Fruit fly (Drosophila melanogaster): Measurements from ENCODE around the gene CG18547.
A peak's percentile ranks its signal among the peaks of the same experiment; 100 is the strongest.

CG18547 gene

dm6 chr3R:11962739-11963214, 17.4 kb downstream of the CG18547 start, which contains the start of the genes CG3281 and aurA (continued):
- TF ChIP-seq pnt (GFP tag; optimal IDR thresholded peaks at IDR 0.05) = peak; percentile 69
- TF ChIP-seq schlank (tag; optimal IDR thresholded peaks at IDR 0.05) = peak; percentile 27
- no peak; the same call in 1 of the 2 replicates for TF ChIP-seq CG14441 (GFP tag; IDR thresholded peaks at IDR 0.05)
- no peak for TF ChIP-seq HLHmδ (GFP tag; optimal IDR thresholded peaks at IDR 0.05)
- TF ChIP-seq CG17829 (tag; optimal IDR thresholded peaks at IDR 0.05) = peak; percentile 76
- peak; percentile 94 to 96 for TF ChIP-seq crp (GFP tag; optimal IDR thresholded peaks at IDR 0.05)
- TF ChIP-seq CG10209 (GFP tag; optimal IDR thresholded peaks at IDR 0.05) = peak; percentile 56
- TF ChIP-seq sens (GFP tag) = peak; percentile 97
- TF ChIP-seq nau (GFP tag; optimal IDR thresholded peaks at IDR 0.05) = no peak
- peak; percentile 92 for TF ChIP-seq stwl (tag; optimal IDR thresholded peaks at IDR 0.05)
- TF ChIP-seq CG13624 (GFP tag; optimal IDR thresholded peaks at IDR 0.05) = peak; percentile 82
- peak; percentile 96 for TF ChIP-seq Ets65A (GFP tag)
- peak; percentile 80 for TF ChIP-seq al (GFP tag; IDR thresholded peaks at IDR 0.05)
- TF ChIP-seq CG17359 (tag; optimal IDR thresholded peaks at IDR 0.05) = peak; percentile 60
- peak; percentile 73 for TF ChIP-seq sd (tag; optimal IDR thresholded peaks at IDR 0.05)
- TF ChIP-seq Fer1 (GFP tag; optimal IDR thresholded peaks at IDR 0.05) = peak; percentile 62
- peak; percentile 47 for TF ChIP-seq Bdp1 (GFP tag; optimal IDR thresholded peaks at IDR 0.05)
- 0 out of 3 replicates have a peak, but pooled peaks have one; percentile 64 for TF ChIP-seq CG11456 (GFP tag; IDR thresholded peaks at IDR 0.05)
- TF ChIP-seq BEAF-32 (GFP tag; optimal IDR thresholded peaks at IDR 0.05) = peak; percentile 100
- peak; percentile 87 for TF ChIP-seq jumu (GFP tag; optimal IDR thresholded peaks at IDR 0.05)
- peak; percentile 47 for TF ChIP-seq CG18011 (GFP tag; optimal IDR thresholded peaks at IDR 0.05)
- peak; percentile 43 for TF ChIP-seq Ssrp (tag; optimal IDR thresholded peaks at IDR 0.05)
- peak; percentile 73 for TF ChIP-seq sqz (GFP tag; optimal IDR thresholded peaks at IDR 0.05)
- TF ChIP-seq dimm (GFP tag; IDR thresholded peaks at IDR 0.05) = no peak
- peak; percentile 32 for TF ChIP-seq CG5245 (GFP tag; optimal IDR thresholded peaks at IDR 0.05)
- peak; percentile 83; the same call in 2 of the 3 replicates for TF ChIP-seq mld (GFP tag; IDR thresholded peaks at IDR 0.05; ENCODE audit: partially characterized antibody)
- TF ChIP-seq CG6791 (GFP tag; IDR thresholded peaks at IDR 0.05; ENCODE audit: partially characterized antibody) = peak; percentile 92
- TF ChIP-seq Dbx (GFP tag; IDR thresholded peaks at IDR 0.05) = peak; percentile 74; the same call in 2 of the 3 replicates
- peak; percentile 45 for TF ChIP-seq CG1233 (GFP tag; optimal IDR thresholded peaks at IDR 0.05)
- TF ChIP-seq Fer2 (tag; optimal IDR thresholded peaks at IDR 0.05) = peak; percentile 67
- TF ChIP-seq br (optimal IDR thresholded peaks at IDR 0.05) = no peak
- peak; percentile 75 for TF ChIP-seq twi (tag; optimal IDR thresholded peaks at IDR 0.05)
- peak; percentile 97 for TF ChIP-seq CG13287 (GFP tag; IDR thresholded peaks at IDR 0.05; ENCODE audit: partially characterized antibody)
- TF ChIP-seq cato (GFP tag; optimal IDR thresholded peaks at IDR 0.05; ENCODE audit: borderline replicate concordance) = peak; percentile 40
- peak; percentile 71 for TF ChIP-seq CG4617 (GFP tag; optimal IDR thresholded peaks at IDR 0.05; ENCODE audit: borderline replicate concordance)
- peak; percentile 46; the same call in 1 of the 2 replicates for TF ChIP-seq CG11085 (GFP tag; IDR thresholded peaks at IDR 0.05)
- TF ChIP-seq hbn (GFP tag; IDR thresholded peaks at IDR 0.05; ENCODE audit: partially characterized antibody) = peak; percentile 97
- TF ChIP-seq CG4707 (GFP tag; optimal IDR thresholded peaks at IDR 0.05) = no peak
- TF ChIP-seq Kr (GFP tag; optimal IDR thresholded peaks at IDR 0.05) = no peak
- peak; percentile 94 for TF ChIP-seq Med (GFP tag)
- TF ChIP-seq lab (GFP tag; optimal IDR thresholded peaks at IDR 0.05) = no peak
- peak in 1 of 3 experiments; percentile 80 for TF ChIP-seq lola (GFP tag; optimal IDR thresholded peaks at IDR 0.05)
- TF ChIP-seq C15 (GFP tag; IDR thresholded peaks at IDR 0.05) = no peak
- TF ChIP-seq CG14860 (GFP tag; IDR thresholded peaks at IDR 0.05; ENCODE audit: partially characterized antibody) = peak; percentile 96
- TF ChIP-seq CG12744 (GFP tag; optimal IDR thresholded peaks at IDR 0.05) = peak; percentile 39
- no peak for TF ChIP-seq CG15479 (GFP tag; optimal IDR thresholded peaks at IDR 0.05)
- TF ChIP-seq Six4 (GFP tag; optimal IDR thresholded peaks at IDR 0.05) = peak; percentile 59
- no peak for TF ChIP-seq Sox102F (GFP tag; optimal IDR thresholded peaks at IDR 0.05)
- TF ChIP-seq CG1529 (GFP tag; optimal IDR thresholded peaks at IDR 0.05) = no peak
